Worm (Caenorhabditis elegans) whole organism, L4 larva: ENCODE results near the gene rict-1.
A peak's percentile ranks its signal among the peaks of the same experiment; 100 is the strongest.

Source experiments
- D1046.2 ChIP-seq: fragments of 200-800 bp; sonication (Bioruptor generic); IDR thresholded peaks from 2 replicates; pipeline ENCODE4 v1.3.6; 2022; ENCODE audit warnings: missing genetic modification characterization, missing compliant biosample characterization
- F37D6.2 ChIP-seq: sonication (generic microtip); optimal IDR thresholded peaks from 2 replicates; lab custom pipeline; 2016; ENCODE audit warnings: mild to moderate bottlenecking, missing genetic modification characterization, missing compliant biosample characterization
- F49E8.2 ChIP-seq: sonication (generic microtip); optimal IDR thresholded peaks from 2 replicates; lab custom pipeline; 2016; ENCODE audit warnings: missing compliant biosample characterization, mild to moderate bottlenecking, missing genetic modification characterization, borderline replicate concordance
- T20F7.1 ChIP-seq: fragments of 200-800 bp; sonication (Bioruptor generic); optimal IDR thresholded peaks from 2 replicates; lab custom pipeline; 2018; ENCODE audit warnings: mild to moderate bottlenecking, missing genetic modification characterization, missing compliant biosample characterization
- Y5F2A.4 ChIP-seq: fragments of 200-800 bp; sonication (Bioruptor generic); optimal IDR thresholded peaks from 2 replicates; lab custom pipeline; 2018; ENCODE audit warnings: mild to moderate bottlenecking, missing genetic modification characterization, missing compliant biosample characterization
- Y75B8A.6 ChIP-seq: fragments of 200-800 bp; sonication (Bioruptor generic); IDR thresholded peaks from 2 replicates; pipeline ENCODE4 v1.3.6; 2022; ENCODE audit warnings: missing genetic modification reagents, missing genetic modification characterization, missing compliant biosample characterization
- aha-1 ChIP-seq: fragments of 150-350 bp; peaks from one replicate; lab custom pipeline; 2014; ENCODE audit warnings: missing biosample characterization, missing genetic modification characterization
- ceh-32 ChIP-seq: sonication (generic microtip); optimal IDR thresholded peaks from 2 replicates; lab custom pipeline; 2016; ENCODE audit warnings: mild to moderate bottlenecking, missing genetic modification characterization, missing compliant biosample characterization; ENCODE audit not compliant: poor library complexity
- ceh-82 ChIP-seq: sonication (generic microtip); optimal IDR thresholded peaks from 2 replicates; lab custom pipeline; 2017; ENCODE audit warnings: missing biosample characterization, missing genetic modification characterization
- cey-2 ChIP-seq: sonication (generic microtip); optimal IDR thresholded peaks from 3 replicates; lab custom pipeline; 2017; ENCODE audit warnings: missing genetic modification characterization, mild to moderate bottlenecking, missing compliant biosample characterization, antibody characterized with exemption, borderline replicate concordance; ENCODE audit not compliant: insufficient read depth
- ctbp-1 ChIP-seq: fragments of 200-800 bp; sonication (Bioruptor generic); IDR thresholded peaks from 2 replicates; pipeline ENCODE4 v1.3.6; 2022; ENCODE audit warnings: missing genetic modification reagents, missing genetic modification characterization, missing compliant biosample characterization
- dmd-6 ChIP-seq: fragments of 200-800 bp; sonication (Bioruptor generic); IDR thresholded peaks from 2 replicates; pipeline ENCODE4 v1.3.6; 2022; ENCODE audit warnings: missing genetic modification reagents, missing genetic modification characterization, missing compliant biosample characterization
- dmd-9 ChIP-seq: fragments of 200-800 bp; sonication (Bioruptor generic); IDR thresholded peaks from 2 replicates; pipeline ENCODE4 v1.3.6; 2022; ENCODE audit warnings: missing genetic modification reagents, missing genetic modification characterization, missing compliant biosample characterization
- duxl-1 ChIP-seq: sonication (generic microtip); optimal IDR thresholded peaks from 2 replicates; lab custom pipeline; 2016; ENCODE audit warnings: mild to moderate bottlenecking, missing genetic modification characterization, moderate library complexity, missing compliant biosample characterization; ENCODE audit not compliant: poor library complexity
- egl-27 ChIP-seq: sonication (generic microtip); optimal IDR thresholded peaks from 3 replicates; lab custom pipeline; 2017; ENCODE audit warnings: missing biosample characterization, missing genetic modification reagents, missing genetic modification characterization
- egl-43 ChIP-seq: fragments of 200-800 bp; sonication (Bioruptor generic); IDR thresholded peaks from 2 replicates; pipeline ENCODE4 v1.3.6; 2022; ENCODE audit warnings: missing genetic modification reagents, missing genetic modification characterization, missing compliant biosample characterization
- hlh-11 ChIP-seq: fragments of 200-800 bp; sonication (Bioruptor generic); optimal IDR thresholded peaks from 2 replicates; lab custom pipeline; 2018; ENCODE audit warnings: mild to moderate bottlenecking, missing genetic modification characterization, missing compliant biosample characterization
- hmg-1.1 ChIP-seq: fragments of 200-800 bp; sonication (Bioruptor generic); IDR thresholded peaks from 2 replicates; pipeline ENCODE4 v1.3.6; 2022; ENCODE audit warnings: missing genetic modification reagents, missing genetic modification characterization, missing compliant biosample characterization
- lin-1 ChIP-seq: fragments of 200-800 bp; sonication (Bioruptor generic); IDR thresholded peaks from 2 replicates; pipeline ENCODE4 v1.3.6; 2022; ENCODE audit warnings: missing genetic modification reagents, missing genetic modification characterization, missing compliant biosample characterization
- lin-38 ChIP-seq: fragments of 200-800 bp; sonication (Bioruptor generic); IDR thresholded peaks from 2 replicates; pipeline ENCODE4 v1.3.6; 2022; ENCODE audit warnings: missing genetic modification reagents, missing genetic modification characterization, missing compliant biosample characterization
- lin-39 ChIP-seq: fragments of 150-350 bp; optimal IDR thresholded peaks from 2 replicates; lab custom pipeline; 2014; ENCODE audit warnings: missing biosample characterization, missing genetic modification reagents, missing genetic modification characterization
- lir-3 ChIP-seq: sonication (generic microtip); optimal IDR thresholded peaks from 2 replicates; lab custom pipeline; 2016; ENCODE audit warnings: mild to moderate bottlenecking, missing genetic modification characterization, missing compliant biosample characterization
- nhr-41 ChIP-seq: fragments of 200-800 bp; sonication (Bioruptor generic); IDR thresholded peaks from 2 replicates; pipeline ENCODE4 v1.3.6; 2022; ENCODE audit warnings: missing genetic modification reagents, missing genetic modification characterization, missing compliant biosample characterization
- nhr-42 ChIP-seq: fragments of 200-800 bp; sonication (Bioruptor generic); IDR thresholded peaks from 2 replicates; pipeline ENCODE4 v1.3.6; 2022; ENCODE audit warnings: missing genetic modification characterization, missing compliant biosample characterization
- set-16 ChIP-seq: fragments of 200-800 bp; sonication (Bioruptor generic); IDR thresholded peaks from 2 replicates; pipeline ENCODE4 v1.3.6; 2022; ENCODE audit warnings: missing genetic modification reagents, missing genetic modification characterization, missing compliant biosample characterization
- spr-1 ChIP-seq: sonication (generic microtip); optimal IDR thresholded peaks from 2 replicates; lab custom pipeline; 2016; ENCODE audit warnings: mild to moderate bottlenecking, missing genetic modification characterization, missing compliant biosample characterization
- unc-130 ChIP-seq: sonication (generic microtip); optimal IDR thresholded peaks from 2 replicates; lab custom pipeline; 2016; ENCODE audit warnings: missing genetic modification reagents, missing genetic modification characterization, missing compliant biosample characterization
- unc-39 ChIP-seq: sonication (generic microtip); optimal IDR thresholded peaks from 2 replicates; lab custom pipeline; 2017; ENCODE audit warnings: missing biosample characterization, missing genetic modification characterization
- unc-62 ChIP-seq, 3 experiments: fragments of 150-350 bp in 1 of 3; sonication (generic microtip); optimal IDR thresholded peaks in 2 of 3; peaks in 1 of 3; 1 replicate in 1 of 3; 2 replicates in 2 of 3; lab custom pipeline; 2014 to 2017; ENCODE audit warnings: missing biosample characterization in 3 of 3, missing genetic modification characterization in 3 of 3, missing genetic modification reagents in 3 of 3, missing genotype in 1 of 3
- zag-1 ChIP-seq: fragments of 150-350 bp; optimal IDR thresholded peaks from 2 replicates; lab custom pipeline; 2014; ENCODE audit warnings: missing biosample characterization, missing genetic modification characterization
- zip-2 ChIP-seq: fragments of 150-350 bp; optimal IDR thresholded peaks from 2 replicates; lab custom pipeline; 2014; ENCODE audit warnings: missing biosample characterization, missing genetic modification characterization
- ztf-11 ChIP-seq: fragments of 150-350 bp; optimal IDR thresholded peaks from 2 replicates; lab custom pipeline; 2014; ENCODE audit warnings: missing biosample characterization, missing genetic modification characterization
- ztf-7 ChIP-seq: fragments of 150-350 bp; optimal IDR thresholded peaks from 2 replicates; lab custom pipeline; 2014; ENCODE audit warnings: missing biosample characterization, missing genetic modification characterization

Gene rict-1

DNA sequence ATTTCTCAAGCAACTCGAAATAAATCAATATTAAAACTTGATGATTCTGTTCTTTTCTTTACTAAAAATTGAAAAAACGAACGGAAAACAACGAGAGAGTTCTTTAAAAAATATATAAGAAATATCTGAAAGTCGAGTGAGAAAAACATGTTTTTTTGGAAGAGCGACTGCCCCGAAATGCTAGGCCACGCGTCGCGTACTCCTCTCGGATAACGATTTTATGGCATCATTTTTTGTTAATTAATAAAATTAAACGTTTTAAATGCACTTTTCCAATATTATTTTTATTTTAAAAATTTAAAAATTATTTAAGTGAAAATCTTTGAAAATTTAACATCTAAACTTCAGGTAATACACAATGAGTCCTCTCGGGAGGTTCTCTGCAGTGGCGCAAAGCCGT lies 525 bp upstream of the rict-1 start, which contains the start of gene gfm-1 (continued):
- TF ChIP-seq aha-1 (tag; lab: Kevin White, UChicago) (no peak), ctbp-1 (no peak), spr-1 (tag; lab: Kevin White, UChicago) (no peak), ztf-7 (tag; lab: Kevin White, UChicago) (no peak), ceh-82 (no peak), unc-130 (GFP tag; lab: Kevin White, UChicago) (peak; percentile 81), dmd-9 (GFP tag; lab: Robert Waterston, UW) (peak; percentile 85), D1046.2 (GFP tag; lab: Robert Waterston, UW) (no peak), zag-1 (tag; lab: Kevin White, UChicago) (no peak), F37D6.2 (peak; percentile 8), nhr-42 (GFP tag; lab: Robert Waterston, UW) (no peak), dmd-6 (GFP tag; lab: Robert Waterston, UW) (peak; percentile 62), lir-3 (tag; lab: Kevin White, UChicago) (no peak)

- TF ChIP-seq egl-27 (tag; lab: Kevin White, UChicago) = no peak
- TF ChIP-seq duxl-1 = no peak
- TF ChIP-seq egl-43 = 0 out of 2 replicates have a peak, but pooled peaks have one; percentile 15
- no peak for TF ChIP-seq nhr-41
- TF ChIP-seq zip-2 = no peak
Observed at ce11 chrII:13107719-13108118, 8.9 kb downstream of the rict-1 start, which contains the start of gene pqn-32. TSS of gene pqn-32 (plus strand) at chrII:13108019.

DNA sequence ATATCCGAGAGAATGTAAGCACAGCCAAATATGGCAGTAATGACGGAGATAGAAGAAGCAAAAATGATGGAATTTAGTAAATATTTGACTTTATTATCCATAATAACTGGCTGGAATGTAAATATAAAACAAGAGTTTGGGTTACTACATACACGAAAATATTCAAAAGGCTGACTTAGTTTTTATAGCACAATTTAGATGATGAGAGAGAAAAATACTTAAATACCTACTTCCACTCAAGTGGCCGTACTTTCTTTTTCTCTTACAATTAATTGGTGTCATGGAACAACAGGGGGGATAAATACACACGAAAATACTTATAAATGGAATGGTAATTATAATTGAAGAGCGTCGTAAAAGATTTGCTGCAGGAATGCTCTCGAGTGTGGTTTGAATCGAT lies 18.4 kb downstream of the rict-1 start, which contains the start of gene col-86:
Gene col-86 (minus strand): TSS at position 101 of the 400 bp plus-strand sequence.
- peak in 1 of 2 experiments; percentile 35 for TF ChIP-seq unc-62 (GFP tag; optimal IDR thresholded peaks at IDR 0.05 in 1 of 2; lab: Kevin White, UChicago)
- TF ChIP-seq unc-62 (tag; optimal IDR thresholded peaks at IDR 0.05; lab: Kevin White, UChicago) = no peak
- no peak for TF ChIP-seq F49E8.2 (tag; lab: Kevin White, UChicago)
- no peak for TF ChIP-seq hlh-11
- TF ChIP-seq hmg-1.1 = no peak
- no peak for TF ChIP-seq lin-38 (GFP tag; lab: Robert Waterston, UW)
- no peak for TF ChIP-seq Y75B8A.6 (GFP tag; lab: Robert Waterston, UW)
- no peak for TF ChIP-seq ceh-32 (tag; lab: Kevin White, UChicago)

DNA sequence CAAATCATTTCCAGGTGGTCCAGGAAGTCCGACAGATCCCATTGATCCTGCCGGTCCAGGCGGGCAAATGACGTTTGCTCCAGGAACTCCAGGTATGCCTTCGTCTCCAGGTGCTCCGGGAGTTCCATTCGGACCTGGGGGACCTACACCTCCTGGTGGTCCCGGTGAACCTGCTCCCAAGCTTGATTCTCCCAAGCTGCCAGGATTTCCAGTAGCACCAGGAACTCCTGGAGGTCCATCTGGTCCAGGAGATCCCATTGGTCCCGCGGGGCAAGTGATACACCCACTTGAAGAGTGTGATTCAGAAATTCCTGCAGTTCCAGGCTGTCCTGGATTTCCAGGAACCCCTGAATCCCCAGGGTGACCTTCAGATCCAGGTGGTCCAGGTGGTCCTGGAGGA lies 20.3 kb downstream of the rict-1 start:
- no peak for TF ChIP-seq lin-1
- TF ChIP-seq lin-39 (tag; lab: Kevin White, UChicago) = no peak
- no peak for TF ChIP-seq T20F7.1
- TF ChIP-seq set-16 = peak; percentile 88
- TF ChIP-seq Y5F2A.4 = no peak
- no peak for TF ChIP-seq ceh-32 (tag; lab: Kevin White, UChicago)
- 0 out of 2 replicates have a peak, but pooled peaks have one; percentile 27 for TF ChIP-seq egl-43
- no peak for TF ChIP-seq ztf-11 (tag; lab: Kevin White, UChicago)
- no peak for TF ChIP-seq cey-2 (tag; lab: Kevin White, UChicago)

- TF ChIP-seq unc-39 (tag; lab: Kevin White, UChicago) (no peak), unc-62 (GFP tag; optimal IDR thresholded peaks at IDR 0.05 in 1 of 2; lab: Kevin White, UChicago) (peak in 1 of 2 experiments; percentile 4), unc-62 (tag; optimal IDR thresholded peaks at IDR 0.05; lab: Kevin White, UChicago) (no peak)
Observed at ce11 chrII:13091857-13092256, 24.8 kb downstream of the rict-1 start.
